Fruit fly (Drosophila melanogaster) whole organism, embryonic: ENCODE data around the gene CG9919.

ENCODE experiments used
- CG1024 ChIP-seq: fragments of 200-800 bp; sonication (Bioruptor generic); IDR thresholded peaks from 2 replicates; pipeline ENCODE4 v1.3.6; 2022; ENCODE audit warnings: missing biosample characterization, missing genetic modification characterization
- CG10267 ChIP-seq: fragments of 200-800 bp; sonication (Bioruptor generic); optimal IDR thresholded peaks from 2 replicates; lab custom pipeline; 2018; ENCODE audit warnings: missing biosample characterization, mild to moderate bottlenecking, missing genetic modification characterization, moderate library complexity
- CG10321 ChIP-seq: fragments of 200-800 bp; sonication (Bioruptor generic); IDR thresholded peaks from 2 replicates; pipeline ENCODE4 v1.3.6; 2022; ENCODE audit warnings: missing biosample characterization, missing genetic modification characterization
- CG12104 ChIP-seq: fragments of 200-800 bp; sonication (Bioruptor generic); optimal IDR thresholded peaks from 3 replicates; lab custom pipeline; 2016; ENCODE audit warnings: missing biosample characterization, missing genetic modification characterization
- CG12236 ChIP-seq: fragments of 200-800 bp; sonication (Bioruptor generic); optimal IDR thresholded peaks from 2 replicates; lab custom pipeline; 2016; ENCODE audit warnings: missing biosample characterization, missing genetic modification characterization
- CG12391 ChIP-seq: fragments of 200-800 bp; sonication (Bioruptor generic); optimal IDR thresholded peaks from 3 replicates; lab custom pipeline; 2018; ENCODE audit warnings: missing biosample characterization, mild to moderate bottlenecking, missing genetic modification characterization, moderate library complexity
- CG15514 ChIP-seq: fragments of 200-800 bp; sonication (Bioruptor generic); optimal IDR thresholded peaks from 3 replicates; lab custom pipeline; 2017; ENCODE audit warnings: missing biosample characterization, missing genetic modification characterization, mild to moderate bottlenecking, moderate library complexity, missing genetic modification reagents
- CG17612 ChIP-seq: fragments of 200-800 bp; sonication (Bioruptor generic); IDR thresholded peaks from 2 replicates; pipeline ENCODE4 v1.3.6; 2022; ENCODE audit warnings: missing biosample characterization, missing genetic modification characterization
- CG2120 ChIP-seq: fragments of 200-800 bp; sonication (Bioruptor generic); optimal IDR thresholded peaks from 3 replicates; lab custom pipeline; 2016; ENCODE audit warnings: missing biosample characterization, missing genetic modification characterization
- CG2202 ChIP-seq: fragments of 200-800 bp; sonication (Bioruptor generic); optimal IDR thresholded peaks from 2 replicates; lab custom pipeline; 2018; ENCODE audit warnings: missing biosample characterization, mild to moderate bottlenecking, missing genetic modification characterization
- CG30403 ChIP-seq: fragments of 200-800 bp; sonication (Bioruptor generic); optimal IDR thresholded peaks from 3 replicates; lab custom pipeline; 2016; ENCODE audit warnings: missing biosample characterization, missing genetic modification characterization
- CG32772 ChIP-seq: fragments of 200-800 bp; sonication (Bioruptor generic); IDR thresholded peaks from 2 replicates; pipeline ENCODE4 v1.3.6; 2022; ENCODE audit warnings: missing biosample characterization, missing genetic modification characterization
- CG42726 ChIP-seq: fragments of 200-800 bp; sonication (Bioruptor generic); IDR thresholded peaks from 2 replicates; pipeline ENCODE4 v1.3.6; 2022; ENCODE audit warnings: missing biosample characterization, missing genetic modification characterization; ENCODE audit not compliant: partially characterized antibody
- CG5245 ChIP-seq: fragments of 200-800 bp; sonication (Bioruptor generic); optimal IDR thresholded peaks from 3 replicates; lab custom pipeline; 2016; ENCODE audit warnings: missing biosample characterization, missing genetic modification characterization
- CG7745 ChIP-seq: fragments of 200-800 bp; sonication (Bioruptor generic); optimal IDR thresholded peaks from 2 replicates; lab custom pipeline; 2018; ENCODE audit warnings: missing biosample characterization, mild to moderate bottlenecking, missing genetic modification characterization, moderate library complexity
- CG8281 ChIP-seq: fragments of 200-800 bp; sonication (Bioruptor generic); optimal IDR thresholded peaks from 2 replicates; lab custom pipeline; 2018; ENCODE audit warnings: missing biosample characterization, mild to moderate bottlenecking, missing genetic modification characterization, moderate library complexity
- CG8765 ChIP-seq: fragments of 200-800 bp; sonication (Bioruptor generic); IDR thresholded peaks from 2 replicates; pipeline ENCODE4 v1.3.6; 2022; ENCODE audit warnings: missing biosample characterization, missing genetic modification characterization
- CG8944 ChIP-seq: fragments of 200-800 bp; sonication (Bioruptor generic); optimal IDR thresholded peaks from 3 replicates; lab custom pipeline; 2016; ENCODE audit warnings: missing biosample characterization, missing genetic modification characterization
- CG9215 ChIP-seq: fragments of 200-800 bp; sonication (Bioruptor generic); IDR thresholded peaks from 2 replicates; pipeline ENCODE4 v1.3.6; 2022; ENCODE audit warnings: missing biosample characterization, missing genetic modification characterization
- CG9727 ChIP-seq: fragments of 200-800 bp; sonication (Bioruptor generic); optimal IDR thresholded peaks from 3 replicates; lab custom pipeline; 2017; ENCODE audit warnings: missing biosample characterization, mild to moderate bottlenecking, missing genetic modification characterization
- CrebB ChIP-seq: fragments of 200-800 bp; sonication (Bioruptor generic); optimal IDR thresholded peaks from 3 replicates; lab custom pipeline; 2018; ENCODE audit warnings: missing biosample characterization, mild to moderate bottlenecking, missing genetic modification characterization
- E2f2 ChIP-seq: fragments of 200-800 bp; sonication (Bioruptor generic); IDR thresholded peaks from 2 replicates; pipeline ENCODE4 v1.3.6; 2022; ENCODE audit warnings: missing biosample characterization, missing genetic modification characterization
- Fer1 ChIP-seq: fragments of 200-800 bp; sonication (Bioruptor generic); optimal IDR thresholded peaks from 2 replicates; lab custom pipeline; 2017; ENCODE audit warnings: missing biosample characterization, mild to moderate bottlenecking, missing genetic modification characterization
- Gsc ChIP-seq: fragments of 200-800 bp; sonication (Bioruptor generic); IDR thresholded peaks from 2 replicates; pipeline ENCODE4 v1.3.6; 2022; ENCODE audit warnings: missing biosample characterization, missing genetic modification characterization
- Hey ChIP-seq: fragments of 200-800 bp; sonication (Bioruptor generic); optimal IDR thresholded peaks from 3 replicates; lab custom pipeline; 2018; ENCODE audit warnings: missing biosample characterization, mild to moderate bottlenecking, missing genetic modification characterization
- HmgD ChIP-seq: fragments of 200-800 bp; sonication (Bioruptor generic); optimal IDR thresholded peaks from 3 replicates; lab custom pipeline; 2016; ENCODE audit warnings: missing biosample characterization, missing genetic modification characterization
- NFAT ChIP-seq: fragments of 200-800 bp; sonication (Bioruptor generic); IDR thresholded peaks from 2 replicates; pipeline ENCODE4 v1.3.6; 2022; ENCODE audit warnings: missing biosample characterization, missing genetic modification characterization
- Pdp1 ChIP-seq, 2 experiments: fragments of 200-800 bp; sonication (Bioruptor generic); optimal IDR thresholded peaks; 3 replicates each; lab custom pipeline; 2016; ENCODE audit warnings: missing biosample characterization in 2 of 2, missing genetic modification characterization in 2 of 2, mild to moderate bottlenecking in 1 of 2, moderate library complexity in 1 of 2
- Six4 ChIP-seq: fragments of 200-800 bp; sonication (Bioruptor generic); optimal IDR thresholded peaks from 2 replicates; lab custom pipeline; 2016; ENCODE audit warnings: missing biosample characterization, missing genetic modification characterization
- Sry-δ ChIP-seq: fragments of 200-800 bp; sonication (Bioruptor generic); optimal IDR thresholded peaks from 2 replicates; lab custom pipeline; 2016; ENCODE audit warnings: missing biosample characterization, missing genetic modification characterization
- Xrp1 ChIP-seq: fragments of 200-800 bp; sonication (Bioruptor generic); IDR thresholded peaks from 2 replicates; pipeline ENCODE4 v1.3.6; 2022; ENCODE audit warnings: missing biosample characterization, missing genetic modification characterization
- aop ChIP-seq: fragments of 200-800 bp; sonication (Bioruptor generic); IDR thresholded peaks from 2 replicates; pipeline ENCODE4 v1.3.6; 2022; ENCODE audit warnings: missing biosample characterization, missing genetic modification characterization
- ara ChIP-seq: fragments of 200-800 bp; sonication (Bioruptor generic); IDR thresholded peaks from 2 replicates; pipeline ENCODE4 v1.3.6; 2022; ENCODE audit warnings: missing biosample characterization, missing genetic modification characterization
- cato ChIP-seq: fragments of 200-800 bp; sonication (Bioruptor generic); optimal IDR thresholded peaks from 2 replicates; lab custom pipeline; 2016; ENCODE audit warnings: missing biosample characterization, missing genetic modification characterization, borderline replicate concordance
- cg ChIP-seq: fragments of 200-800 bp; sonication (Bioruptor generic); optimal IDR thresholded peaks from 3 replicates; lab custom pipeline; 2019; ENCODE audit warnings: missing biosample characterization, mild to moderate bottlenecking, missing genetic modification characterization, moderate library complexity
- dati ChIP-seq: fragments of 200-800 bp; sonication (Bioruptor generic); IDR thresholded peaks from 2 replicates; pipeline ENCODE4 v1.3.6; 2022; ENCODE audit warnings: missing biosample characterization, missing genetic modification characterization
- disco-r ChIP-seq: fragments of 200-800 bp; sonication (Bioruptor generic); optimal IDR thresholded peaks from 2 replicates; lab custom pipeline; 2016; ENCODE audit warnings: missing biosample characterization, missing genetic modification characterization
- en ChIP-seq: fragments of 200-800 bp; sonication (Bioruptor generic); optimal IDR thresholded peaks from 2 replicates; lab custom pipeline; 2016; ENCODE audit warnings: missing biosample characterization, missing genetic modification characterization
- gem ChIP-seq: fragments of 200-800 bp; sonication (Bioruptor generic); optimal IDR thresholded peaks from 2 replicates; lab custom pipeline; 2019; ENCODE audit warnings: missing biosample characterization, mild to moderate bottlenecking, missing genetic modification characterization, moderate library complexity
- her ChIP-seq: fragments of 200-800 bp; sonication (Bioruptor generic); optimal IDR thresholded peaks from 2 replicates; lab custom pipeline; 2016; ENCODE audit warnings: missing biosample characterization, missing genetic modification characterization
- klu ChIP-seq: fragments of 200-800 bp; sonication (Bioruptor generic); IDR thresholded peaks from 2 replicates; pipeline ENCODE4 v1.3.6; 2022; ENCODE audit warnings: missing biosample characterization, missing genetic modification characterization
- mirr ChIP-seq: fragments of 200-800 bp; sonication (Bioruptor generic); optimal IDR thresholded peaks from 3 replicates; lab custom pipeline; 2018; ENCODE audit warnings: missing biosample characterization, mild to moderate bottlenecking, missing genetic modification characterization
- org-1 ChIP-seq: fragments of 200-800 bp; sonication (Bioruptor generic); optimal IDR thresholded peaks from 2 replicates; lab custom pipeline; 2017; ENCODE audit warnings: missing biosample characterization, missing genetic modification characterization
- sisA ChIP-seq: fragments of 200-800 bp; sonication (Bioruptor generic); IDR thresholded peaks from 2 replicates; pipeline ENCODE4 v1.3.6; 2022; ENCODE audit warnings: missing biosample characterization, missing genetic modification characterization
- slbo ChIP-seq: fragments of 200-800 bp; sonication (Bioruptor generic); IDR thresholded peaks from 2 replicates; pipeline ENCODE4 v1.3.6; 2022; ENCODE audit warnings: missing biosample characterization, missing genetic modification characterization
- trem ChIP-seq: fragments of 200-800 bp; optimal IDR thresholded peaks from 3 replicates; lab custom pipeline; 2019; ENCODE audit warnings: missing biosample characterization, mild to moderate bottlenecking, missing genetic modification characterization, moderate library complexity
- trh ChIP-seq: fragments of 200-800 bp; sonication (Bioruptor generic); optimal IDR thresholded peaks from 2 replicates; lab custom pipeline; 2016; ENCODE audit warnings: missing biosample characterization, missing genetic modification characterization
- tup ChIP-seq: fragments of 200-800 bp; sonication (Bioruptor generic); optimal IDR thresholded peaks from 2 replicates; lab custom pipeline; 2016; ENCODE audit warnings: missing biosample characterization, mild to moderate bottlenecking, missing genetic modification characterization, moderate library complexity
- unc-4 ChIP-seq: fragments of 200-800 bp; sonication (Bioruptor generic); IDR thresholded peaks from 2 replicates; pipeline ENCODE4 v1.3.6; 2022; ENCODE audit warnings: missing biosample characterization, missing genetic modification characterization; ENCODE audit not compliant: partially characterized antibody
- wek ChIP-seq: fragments of 200-800 bp; sonication (Bioruptor generic); optimal IDR thresholded peaks from 3 replicates; lab custom pipeline; 2018; ENCODE audit warnings: missing biosample characterization, mild to moderate bottlenecking, missing genetic modification characterization, moderate library complexity

CG9919 gene

dm6 chrX:16313078-16313875 is 17.3 kb downstream of the CG9919 start, which contains the start of the genes CG9915 and SWIP:
TSS of gene CG9915 (minus strand) at chrX:16313138.
TSS of gene SWIP (plus strand) at chrX:16313709.
- TF ChIP-seq CG5245 (no peak), E2f2 (peak; percentile 48), CG12236 (GFP tag; lab: Kevin White, UChicago) (no peak), cato (no peak), CG12391 (tag; lab: Kevin White, UChicago) (peak; percentile 50), org-1 (no peak), CG8944 (GFP tag; lab: Kevin White, UChicago) (no peak), HmgD (GFP tag; lab: Kevin White, UChicago) (no peak), disco-r (GFP tag; lab: Kevin White, UChicago) (no peak), en (GFP tag; lab: Kevin White, UChicago) (no peak), CG10321 (GFP tag; lab: Robert Waterston, UW) (no peak), CG8281 (tag; lab: Kevin White, UChicago) (no peak), cg (peak; percentile 66), Xrp1 (GFP tag; lab: Robert Waterston, UW) (peak; percentile 26; the same call in 1 of the 2 replicates), dati (GFP tag; lab: Robert Waterston, UW) (no peak), slbo (GFP tag; lab: Robert Waterston, UW) (peak; percentile 36; the same call in 1 of the 2 replicates), CG42726 (0 out of 2 replicates have a peak, but pooled peaks have one; percentile 33), trem (tag; lab: Kevin White, UChicago) (peak; percentile 18), CrebB (no peak), CG2202 (no peak), trh (GFP tag; lab: Kevin White, UChicago) (no peak), gem (tag; lab: Kevin White, UChicago) (peak; percentile 40), CG32772 (no peak), ara (GFP tag; lab: Robert Waterston, UW) (no peak), aop (no peak), CG7745 (no peak), CG17612 (GFP tag; lab: Robert Waterston, UW) (no peak), CG1024 (peak; percentile 69), CG9727 (GFP tag; lab: Kevin White, UChicago) (peak; percentile 22), her (GFP tag; lab: Kevin White, UChicago) (no peak), tup (GFP tag; lab: Kevin White, UChicago) (no peak), Sry-δ (GFP tag; lab: Kevin White, UChicago) (peak; percentile 53), Pdp1 (GFP tag; optimal IDR thresholded peaks at IDR 0.05; lab: Kevin White, UChicago) (peak in 1 of 2 experiments; percentile 36), CG30403 (GFP tag; lab: Kevin White, UChicago) (no peak), CG8765 (GFP tag; lab: Robert Waterston, UW) (no peak), NFAT (GFP tag; lab: Robert Waterston, UW) (no peak), Six4 (no peak), Hey (no peak), CG12104 (GFP tag; lab: Kevin White, UChicago) (no peak), klu (GFP tag; lab: Robert Waterston, UW) (no peak), CG2120 (GFP tag; lab: Kevin White, UChicago) (peak; percentile 24), unc-4 (GFP tag; lab: Robert Waterston, UW) (0 out of 2 replicates have a peak, but pooled peaks have one; percentile 46), Fer1 (GFP tag; lab: Kevin White, UChicago) (no peak), CG15514 (peak; percentile 19), Gsc (GFP tag; lab: Robert Waterston, UW) (no peak), CG10267 (tag; lab: Kevin White, UChicago) (peak; percentile 16), sisA (GFP tag; lab: Robert Waterston, UW) (no peak), wek (GFP tag; lab: Kevin White, UChicago) (no peak), CG9215 (GFP tag; lab: Robert Waterston, UW) (no peak), mirr (GFP tag; lab: Kevin White, UChicago) (no peak)
